Worm (Caenorhabditis elegans) whole organism, L1 larva: ENCODE results near the gene F18G5.6.
A peak's percentile ranks its signal among the peaks of the same experiment; 100 is the strongest.

Experiments used
- ceh-8 ChIP-seq: fragments of 200-800 bp; sonication (Bioruptor generic); optimal IDR thresholded peaks from 2 replicates; lab custom pipeline; 2018; ENCODE audit warnings: mild to moderate bottlenecking, missing genetic modification characterization, moderate library complexity, missing compliant biosample characterization
- ceh-82 ChIP-seq, 3 experiments: fragments of 150-350 bp in 1 of 3; sonication (generic microtip) in 2 of 3; optimal IDR thresholded peaks; 2 replicates each; lab custom pipeline; 2014 to 2017; ENCODE audit warnings: missing biosample characterization in 3 of 3, missing genetic modification characterization in 3 of 3
- ceh-88 ChIP-seq: fragments of 200-800 bp; sonication (Bioruptor generic); IDR thresholded peaks from 2 replicates; pipeline ENCODE4 v1.3.6; 2022; ENCODE audit warnings: missing genetic modification characterization, missing compliant biosample characterization
- dpl-1 ChIP-seq, 3 experiments: fragments of 150-350 bp in 2 of 3; sonication (generic microtip) in 1 of 3; optimal IDR thresholded peaks; 2 replicates each; lab custom pipeline; 2014 to 2017; ENCODE audit warnings: missing biosample characterization in 3 of 3, missing genetic modification characterization in 3 of 3, missing genetic modification reagents in 3 of 3
- fkh-8 ChIP-seq: sonication (generic microtip); optimal IDR thresholded peaks from 2 replicates; lab custom pipeline; 2016; ENCODE audit warnings: mild to moderate bottlenecking, missing genetic modification characterization, missing compliant biosample characterization
- fos-1 ChIP-seq: fragments of 150-350 bp; optimal IDR thresholded peaks from 2 replicates; lab custom pipeline; 2014; ENCODE audit warnings: missing biosample characterization, missing genetic modification characterization
- nhr-237 ChIP-seq: fragments of 150-350 bp; optimal IDR thresholded peaks from 2 replicates; lab custom pipeline; 2014; ENCODE audit warnings: missing biosample characterization, missing genetic modification characterization
- snpc-4 ChIP-seq: fragments of 150-350 bp; optimal IDR thresholded peaks from 2 replicates; lab custom pipeline; 2014; ENCODE audit warnings: missing biosample characterization, missing genetic modification characterization
- sox-4 ChIP-seq: sonication (generic microtip); optimal IDR thresholded peaks from 2 replicates; lab custom pipeline; 2016; ENCODE audit warnings: missing genetic modification characterization, missing compliant biosample characterization
- unc-130 ChIP-seq: fragments of 150-350 bp; optimal IDR thresholded peaks from 2 replicates; lab custom pipeline; 2017; ENCODE audit warnings: missing biosample characterization, missing genetic modification characterization, inconsistent platforms
- unc-62 ChIP-seq: fragments of 150-350 bp; optimal IDR thresholded peaks from 2 replicates; lab custom pipeline; 2014; ENCODE audit warnings: missing biosample characterization, missing genetic modification reagents, missing genetic modification characterization
- zag-1 ChIP-seq: fragments of 150-350 bp; optimal IDR thresholded peaks from 2 replicates; lab custom pipeline; 2014; ENCODE audit warnings: missing biosample characterization, missing genetic modification characterization

DNA sequence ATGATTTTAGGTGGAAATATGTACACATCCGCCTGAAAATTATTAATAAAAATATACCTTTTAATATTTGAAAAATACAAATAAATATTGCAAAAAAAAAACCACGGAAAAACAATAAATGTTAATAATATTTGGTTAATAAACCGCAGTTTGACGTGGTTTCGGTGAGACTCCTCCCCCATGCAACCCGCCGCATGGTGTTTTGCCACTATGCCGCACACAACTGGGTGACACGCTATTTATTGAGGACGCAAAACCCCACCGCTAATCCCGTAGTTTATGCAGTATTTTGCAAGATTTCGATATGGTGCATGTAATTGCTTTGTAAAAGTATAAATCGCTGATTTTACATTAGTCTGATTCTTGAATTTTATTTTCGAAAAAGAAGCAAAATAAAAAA is 32.5 kb upstream of the F18G5.6 start, which contains the start of gene gly-13:
- TF ChIP-seq fos-1: no peak
- TF ChIP-seq nhr-237: no peak
- peak; percentile 60 for TF ChIP-seq unc-130 (tag; lab: Kevin White, UChicago)
- TF ChIP-seq unc-62 (GFP tag; lab: Kevin White, UChicago): no peak
- no peak for TF ChIP-seq zag-1 (tag; lab: Kevin White, UChicago)
- no peak for TF ChIP-seq fkh-8 (tag; lab: Kevin White, UChicago)
- TF ChIP-seq snpc-4 (tag; lab: Kevin White, UChicago): no peak
- TF ChIP-seq dpl-1 (GFP tag; optimal IDR thresholded peaks at IDR 0.05; lab: Kevin White, UChicago): peak in 1 of 3 experiments; percentile 10
- no peak for TF ChIP-seq ceh-82 (tag; optimal IDR thresholded peaks at IDR 0.05; lab: Kevin White, UChicago)
- no peak for TF ChIP-seq sox-4
- no peak for TF ChIP-seq ceh-88 (GFP tag; lab: Robert Waterston, UW)
- no peak for TF ChIP-seq ceh-8 (GFP tag; lab: Kevin White, UChicago)
